Fruit fly (Drosophila melanogaster) whole organism, embryonic: ENCODE results near the gene CG45002.

Experiments used
- BtbVII ChIP-seq: fragments of 200-800 bp; sonication (Bioruptor generic); optimal IDR thresholded peaks from 3 replicates; lab custom pipeline; 2017; ENCODE audit warnings: missing biosample characterization, mild to moderate bottlenecking, missing genetic modification characterization
- CG12299 ChIP-seq: fragments of 200-800 bp; sonication (Bioruptor generic); optimal IDR thresholded peaks from 2 replicates; lab custom pipeline; 2018; ENCODE audit warnings: missing biosample characterization, mild to moderate bottlenecking, missing genetic modification characterization
- CG16813 ChIP-seq: fragments of 200-800 bp; sonication (Bioruptor generic); IDR thresholded peaks from 3 replicates; pipeline ENCODE4 v1.3.6; 2022; ENCODE audit warnings: missing biosample characterization, missing genetic modification characterization; ENCODE audit not compliant: partially characterized antibody
- CG17186 ChIP-seq: fragments of 200-800 bp; sonication (Bioruptor generic); optimal IDR thresholded peaks from 3 replicates; lab custom pipeline; 2017; ENCODE audit warnings: missing biosample characterization, missing genetic modification reagents, missing genetic modification characterization
- CG17802 ChIP-seq: fragments of 200-800 bp; sonication (Bioruptor generic); optimal IDR thresholded peaks from 2 replicates; lab custom pipeline; 2018; ENCODE audit warnings: missing biosample characterization, mild to moderate bottlenecking, missing genetic modification characterization, moderate library complexity
- CG18011 ChIP-seq: fragments of 200-800 bp; sonication (Bioruptor generic); optimal IDR thresholded peaks from 2 replicates; lab custom pipeline; 2017; ENCODE audit warnings: missing biosample characterization, missing genetic modification characterization, mild to moderate bottlenecking, moderate library complexity, missing genotype
- CG2202 ChIP-seq: fragments of 200-800 bp; sonication (Bioruptor generic); optimal IDR thresholded peaks from 2 replicates; lab custom pipeline; 2018; ENCODE audit warnings: missing biosample characterization, mild to moderate bottlenecking, missing genetic modification characterization
- CG30403 ChIP-seq: fragments of 200-800 bp; sonication (Bioruptor generic); optimal IDR thresholded peaks from 3 replicates; lab custom pipeline; 2016; ENCODE audit warnings: missing biosample characterization, missing genetic modification characterization
- CG34422 ChIP-seq: fragments of 200-800 bp; sonication (Bioruptor generic); IDR thresholded peaks from 3 replicates; pipeline ENCODE4 v1.3.6; 2022; ENCODE audit warnings: missing biosample characterization, missing genetic modification characterization
- CG7556 ChIP-seq: fragments of 200-800 bp; sonication (Bioruptor generic); optimal IDR thresholded peaks from 2 replicates; lab custom pipeline; 2017; ENCODE audit warnings: missing biosample characterization, mild to moderate bottlenecking, missing genetic modification characterization
- CG7745 ChIP-seq: fragments of 200-800 bp; sonication (Bioruptor generic); optimal IDR thresholded peaks from 2 replicates; lab custom pipeline; 2018; ENCODE audit warnings: missing biosample characterization, mild to moderate bottlenecking, missing genetic modification characterization, moderate library complexity
- CG8388 ChIP-seq: fragments of 200-800 bp; sonication (Bioruptor generic); optimal IDR thresholded peaks from 2 replicates; lab custom pipeline; 2019; ENCODE audit warnings: missing biosample characterization, mild to moderate bottlenecking, missing genetic modification characterization, moderate library complexity
- CHES-1-like ChIP-seq: fragments of 200-800 bp; sonication (Bioruptor generic); optimal IDR thresholded peaks from 2 replicates; lab custom pipeline; 2016; ENCODE audit warnings: missing biosample characterization, missing genetic modification characterization
- Camta ChIP-seq: fragments of 200-800 bp; sonication (Bioruptor generic); optimal IDR thresholded peaks from 2 replicates; lab custom pipeline; 2016; ENCODE audit warnings: missing biosample characterization, missing genetic modification characterization
- CoRest ChIP-seq: fragments of 200-800 bp; sonication (Bioruptor generic); optimal IDR thresholded peaks from 3 replicates; lab custom pipeline; 2018; ENCODE audit warnings: missing biosample characterization, mild to moderate bottlenecking, missing genetic modification characterization, moderate library complexity
- D19B ChIP-seq: fragments of 200-800 bp; sonication (Bioruptor generic); optimal IDR thresholded peaks from 2 replicates; lab custom pipeline; 2017; ENCODE audit warnings: missing biosample characterization, mild to moderate bottlenecking, missing genetic modification characterization
- Dbx ChIP-seq: fragments of 200-800 bp; sonication (Bioruptor generic); IDR thresholded peaks from 3 replicates; pipeline ENCODE4 v1.3.6; 2022; ENCODE audit warnings: missing biosample characterization, missing genetic modification characterization
- Dll ChIP-seq: fragments of 200-800 bp; sonication (Bioruptor generic); IDR thresholded peaks from 4 replicates; pipeline ENCODE4 v1.3.6; 2022; ENCODE audit warnings: missing biosample characterization, missing genetic modification characterization; ENCODE audit not compliant: partially characterized antibody
- H2.0 ChIP-seq: fragments of 200-800 bp; sonication (Bioruptor generic); IDR thresholded peaks from 2 replicates; pipeline ENCODE4 v1.3.6; 2022; ENCODE audit warnings: missing biosample characterization, missing genetic modification characterization
- HLH54F ChIP-seq: fragments of 200-800 bp; sonication (Bioruptor generic); optimal IDR thresholded peaks from 3 replicates; lab custom pipeline; 2016; ENCODE audit warnings: missing biosample characterization, missing genetic modification characterization
- HmgD ChIP-seq: fragments of 200-800 bp; sonication (Bioruptor generic); optimal IDR thresholded peaks from 3 replicates; lab custom pipeline; 2016; ENCODE audit warnings: missing biosample characterization, missing genetic modification characterization
- Hr39 ChIP-seq: fragments of >200 bp; optimal IDR thresholded peaks from 2 replicates; lab custom pipeline; 2017
- Mad ChIP-seq: fragments of 200-800 bp; sonication (Bioruptor generic); optimal IDR thresholded peaks from 2 replicates; lab custom pipeline; 2016; ENCODE audit warnings: missing biosample characterization, missing genetic modification characterization
- NC2β ChIP-seq: fragments of 200-800 bp; sonication (Bioruptor generic); optimal IDR thresholded peaks from 2 replicates; lab custom pipeline; 2016; ENCODE audit warnings: missing biosample characterization, missing genetic modification characterization
- NfI ChIP-seq: fragments of 200-800 bp; sonication (Bioruptor generic); optimal IDR thresholded peaks from 3 replicates; lab custom pipeline; 2018; ENCODE audit warnings: missing biosample characterization, mild to moderate bottlenecking, missing genetic modification characterization, moderate library complexity
- Rfx ChIP-seq: fragments of 200-800 bp; sonication (Bioruptor generic); IDR thresholded peaks from 2 replicates; pipeline ENCODE4 v1.3.6; 2022; ENCODE audit warnings: missing biosample characterization, missing genetic modification characterization
- Sry-δ ChIP-seq: fragments of 200-800 bp; sonication (Bioruptor generic); optimal IDR thresholded peaks from 2 replicates; lab custom pipeline; 2016; ENCODE audit warnings: missing biosample characterization, missing genetic modification characterization
- Trl ChIP-seq, 3 experiments: fragments of >200 bp in 2 of 3; fragments of 200-800 bp in 1 of 3; sonication (Bioruptor generic) in 1 of 3; optimal IDR thresholded peaks; 2 replicates in 1 of 3; 3 replicates in 2 of 3; lab custom pipeline; 2016 to 2017; ENCODE audit warnings: missing biosample characterization in 1 of 3, missing genetic modification characterization in 1 of 3
- bigmax ChIP-seq: fragments of 200-800 bp; sonication (Bioruptor generic); optimal IDR thresholded peaks from 2 replicates; lab custom pipeline; 2018; ENCODE audit warnings: missing biosample characterization, mild to moderate bottlenecking, missing genetic modification characterization
- bsh ChIP-seq, 2 experiments: fragments of 200-800 bp; sonication (Bioruptor generic); optimal IDR thresholded peaks; 2 replicates each; lab custom pipeline; 2017 to 2018; ENCODE audit warnings: mild to moderate bottlenecking in 2 of 2, missing biosample characterization in 2 of 2, missing genetic modification characterization in 2 of 2, moderate library complexity in 1 of 2
- btn ChIP-seq: fragments of 200-800 bp; sonication (Bioruptor generic); optimal IDR thresholded peaks from 2 replicates; lab custom pipeline; 2016; ENCODE audit warnings: missing biosample characterization, missing genetic modification characterization
- corto ChIP-seq: fragments of 200-800 bp; sonication (Bioruptor generic); optimal IDR thresholded peaks from 2 replicates; lab custom pipeline; 2016; ENCODE audit warnings: missing biosample characterization, mild to moderate bottlenecking, missing genetic modification characterization, moderate library complexity
- disco-r ChIP-seq: fragments of 200-800 bp; sonication (Bioruptor generic); optimal IDR thresholded peaks from 2 replicates; lab custom pipeline; 2016; ENCODE audit warnings: missing biosample characterization, missing genetic modification characterization
- ems ChIP-seq: fragments of 200-800 bp; sonication (Bioruptor generic); optimal IDR thresholded peaks from 3 replicates; lab custom pipeline; 2016; ENCODE audit warnings: missing biosample characterization, missing genetic modification characterization
- grn ChIP-seq: fragments of 200-800 bp; sonication (Bioruptor generic); optimal IDR thresholded peaks from 3 replicates; lab custom pipeline; 2017; ENCODE audit warnings: missing biosample characterization, missing genetic modification characterization
- lab ChIP-seq: fragments of 200-800 bp; sonication (Bioruptor generic); optimal IDR thresholded peaks from 3 replicates; lab custom pipeline; 2017; ENCODE audit warnings: missing biosample characterization, missing genetic modification characterization, mild to moderate bottlenecking, moderate library complexity, missing genetic modification reagents
- mam ChIP-seq: fragments of 200-800 bp; sonication (Bioruptor generic); optimal IDR thresholded peaks from 3 replicates; lab custom pipeline; 2016; ENCODE audit warnings: missing biosample characterization, missing genetic modification characterization
- odd ChIP-seq: fragments of 200-800 bp; sonication (Bioruptor generic); optimal IDR thresholded peaks from 2 replicates; lab custom pipeline; 2017; ENCODE audit warnings: missing biosample characterization, mild to moderate bottlenecking, missing genetic modification characterization
- pros ChIP-seq: fragments of 200-800 bp; sonication (Bioruptor generic); optimal IDR thresholded peaks from 3 replicates; lab custom pipeline; 2019; ENCODE audit warnings: missing biosample characterization, mild to moderate bottlenecking, missing genetic modification characterization, moderate library complexity
- rib ChIP-seq: fragments of 200-800 bp; sonication (Bioruptor generic); IDR thresholded peaks from 2 replicates; pipeline ENCODE4 v1.3.6; 2022; ENCODE audit warnings: missing biosample characterization, missing genetic modification characterization
- run ChIP-seq: fragments of 200-800 bp; sonication (Bioruptor generic); optimal IDR thresholded peaks from 3 replicates; lab custom pipeline; 2018; ENCODE audit warnings: missing biosample characterization, mild to moderate bottlenecking, missing genetic modification characterization
- seq ChIP-seq: fragments of 200-800 bp; sonication (Bioruptor generic); IDR thresholded peaks from 2 replicates; pipeline ENCODE4 v1.3.6; 2022; ENCODE audit warnings: missing biosample characterization, missing genetic modification characterization
- slbo ChIP-seq: fragments of 200-800 bp; sonication (Bioruptor generic); IDR thresholded peaks from 2 replicates; pipeline ENCODE4 v1.3.6; 2022; ENCODE audit warnings: missing biosample characterization, missing genetic modification characterization
- slou ChIP-seq: fragments of 200-800 bp; sonication (Bioruptor generic); optimal IDR thresholded peaks from 3 replicates; lab custom pipeline; 2016; ENCODE audit warnings: missing biosample characterization, missing genetic modification characterization
- sna ChIP-seq: fragments of 200-800 bp; sonication (Bioruptor generic); IDR thresholded peaks from 2 replicates; pipeline ENCODE4 v1.3.6; 2022; ENCODE audit warnings: missing biosample characterization, missing genetic modification characterization; ENCODE audit not compliant: partially characterized antibody
- sqz ChIP-seq: fragments of 200-800 bp; sonication (Bioruptor generic); optimal IDR thresholded peaks from 3 replicates; lab custom pipeline; 2018; ENCODE audit warnings: missing biosample characterization, mild to moderate bottlenecking, missing genetic modification characterization
- stwl ChIP-seq: fragments of 200-800 bp; sonication (Bioruptor generic); optimal IDR thresholded peaks from 3 replicates; lab custom pipeline; 2018; ENCODE audit warnings: missing biosample characterization, mild to moderate bottlenecking, missing genetic modification characterization, moderate library complexity
- vnd ChIP-seq: fragments of 200-800 bp; sonication (Bioruptor generic); IDR thresholded peaks from 3 replicates; pipeline ENCODE4 v1.3.6; 2022; ENCODE audit warnings: missing biosample characterization, missing genetic modification characterization; ENCODE audit not compliant: partially characterized antibody

CG45002 gene

dm6 chrX:17077290-17078138 is 11.0 kb upstream of the CG45002 start, which contains the start of gene wcy (continued):
- TF ChIP-seq Camta (GFP tag; lab: Kevin White, UChicago) (no peak), H2.0 (0 out of 2 replicates have a peak, but pooled peaks have one; percentile 10), CG18011 (no peak), CoRest (tag; lab: Kevin White, UChicago) (peak; percentile 21), pros (GFP tag; lab: Kevin White, UChicago) (no peak), NC2β (peak; percentile 44), run (tag; lab: Kevin White, UChicago) (no peak), slbo (GFP tag; lab: Robert Waterston, UW) (peak; percentile 35), HLH54F (GFP tag; lab: Kevin White, UChicago) (no peak), sqz (GFP tag; lab: Kevin White, UChicago) (peak; percentile 76), CG12299 (no peak), CG8388 (no peak), slou (GFP tag; lab: Kevin White, UChicago) (no peak), CG16813 (0 out of 3 replicates have a peak, but pooled peaks have one; percentile 37), Dll (GFP tag; lab: Robert Waterston, UW) (no peak; the same call in 3 of the 4 replicates), Rfx (peak; percentile 51), grn (GFP tag; lab: Kevin White, UChicago) (no peak), seq (GFP tag; lab: Robert Waterston, UW) (no peak), CG17186 (peak; percentile 55), vnd (GFP tag; lab: Robert Waterston, UW) (0 out of 3 replicates have a peak, but pooled peaks have one; percentile 15), bsh (GFP tag; optimal IDR thresholded peaks at IDR 0.05; lab: Kevin White, UChicago) (no peak), ems (peak; percentile 14), btn (GFP tag; lab: Kevin White, UChicago) (no peak), odd (no peak), corto (no peak), CG7556 (GFP tag; lab: Kevin White, UChicago) (no peak), bigmax (peak; percentile 36), mam (GFP tag; lab: Kevin White, UChicago) (peak; percentile 26), Trl (optimal IDR thresholded peaks at IDR 0.05; lab: Kevin White, UChicago) (no peak), Trl (GFP tag; optimal IDR thresholded peaks at IDR 0.05; lab: Kevin White, UChicago) (peak; percentile 12), HmgD (GFP tag; lab: Kevin White, UChicago) (peak; percentile 43), CG7745 (tag; lab: Kevin White, UChicago) (no peak), CG2202 (tag; lab: Kevin White, UChicago) (no peak), BtbVII (peak; percentile 6), disco-r (GFP tag; lab: Kevin White, UChicago) (no peak), Sry-δ (GFP tag; lab: Kevin White, UChicago) (peak; percentile 45), CG34422 (GFP tag; lab: Robert Waterston, UW) (peak; percentile 46; the same call in 2 of the 3 replicates), rib (GFP tag; lab: Robert Waterston, UW) (no peak), Mad (GFP tag; lab: Kevin White, UChicago) (peak; percentile 6), D19B (GFP tag; lab: Kevin White, UChicago) (no peak), CG30403 (GFP tag; lab: Kevin White, UChicago) (peak; percentile 2), NfI (GFP tag; lab: Kevin White, UChicago) (no peak), Dbx (0 out of 3 replicates have a peak, but pooled peaks have one; percentile 50), stwl (tag; lab: Kevin White, UChicago) (peak; percentile 58), Hr39 (no peak), CG17802 (peak; percentile 1), lab (GFP tag; lab: Kevin White, UChicago) (no peak), CHES-1-like (GFP tag; lab: Kevin White, UChicago) (peak; percentile 1), sna (peak; percentile 19; the same call in 1 of the 2 replicates)
